Fruit fly (Drosophila melanogaster): ENCODE data around the gene CG7059.

Gene CG7059

DNA sequence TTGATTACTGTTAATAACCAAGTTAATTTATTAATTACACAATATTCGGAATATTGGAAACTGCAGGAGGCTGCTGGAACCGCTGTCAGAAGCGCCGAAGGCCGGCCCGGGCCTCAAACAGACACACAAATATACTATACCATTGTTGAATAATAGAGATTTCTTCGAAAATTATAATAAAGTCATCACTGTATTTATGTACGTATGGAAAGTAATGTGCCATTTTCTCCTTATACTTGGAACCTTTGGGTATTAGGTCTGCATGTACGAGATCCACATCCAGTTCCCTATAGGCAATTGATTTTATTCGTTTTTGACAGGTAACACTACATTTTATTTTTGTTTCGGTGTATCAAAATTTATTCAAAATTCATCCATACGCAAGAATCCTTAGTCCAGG, 17.0 kb upstream of the CG7059 start, which contains the start of gene CG7069:
Gene CG7069, plus strand, starts transcription at position 301 of the 400 bp plus-strand sequence.
- TF ChIP-seq sens (GFP tag) (peak; percentile 0), cato (GFP tag; optimal IDR thresholded peaks at IDR 0.05; ENCODE audit: borderline replicate concordance) (no peak)

DNA sequence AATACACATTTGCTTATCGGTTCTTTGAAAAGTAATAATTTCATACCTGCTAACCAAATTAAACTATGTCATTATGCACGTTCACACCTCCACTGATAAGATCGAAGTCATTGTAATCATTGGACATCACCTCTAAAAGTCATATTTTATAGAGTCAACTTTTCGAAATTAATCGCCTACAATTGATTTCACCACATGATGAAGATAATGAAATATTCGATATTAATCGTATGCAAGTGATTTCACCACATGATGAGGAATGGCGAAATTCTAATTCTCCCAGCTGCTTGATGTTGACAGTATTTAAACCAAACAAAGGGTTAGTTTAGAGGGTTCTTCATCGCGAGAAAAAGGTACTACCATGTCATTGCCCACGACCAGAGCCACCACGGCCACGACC, 13.9 kb upstream of the CG7059 start, which contains the start of gene CG18596:
Gene CG18596, plus strand, starts transcription at position 250 of the 400 bp plus-strand sequence.
- TF ChIP-seq slou (GFP tag; optimal IDR thresholded peaks at IDR 0.05) (no peak), CG14050 (GFP tag; IDR thresholded peaks at IDR 0.05) (no peak), CG18262 (tag; optimal IDR thresholded peaks at IDR 0.05) (no peak), CG14441 (GFP tag; IDR thresholded peaks at IDR 0.05) (no peak), Tbp (GFP tag; optimal IDR thresholded peaks at IDR 0.05) (no peak), pum (GFP tag; optimal IDR thresholded peaks at IDR 0.05) (no peak), CG4707 (GFP tag; optimal IDR thresholded peaks at IDR 0.05) (no peak), Dfd (GFP tag; optimal IDR thresholded peaks at IDR 0.05) (no peak), CG4854 (GFP tag; optimal IDR thresholded peaks at IDR 0.05) (no peak), Optix (GFP tag; IDR thresholded peaks at IDR 0.05) (no peak), CG15601 (tag; optimal IDR thresholded peaks at IDR 0.05) (no peak), CG12104 (GFP tag; optimal IDR thresholded peaks at IDR 0.05) (no peak), toy (GFP tag; IDR thresholded peaks at IDR 0.05) (no peak), Bgb (GFP tag; IDR thresholded peaks at IDR 0.05; ENCODE audit: partially characterized antibody) (peak; percentile 87), CG16813 (GFP tag; IDR thresholded peaks at IDR 0.05; ENCODE audit: partially characterized antibody) (peak; percentile 92), ab (GFP tag; optimal IDR thresholded peaks at IDR 0.05) (no peak), yki (optimal IDR thresholded peaks at IDR 0.05) (no peak), sisA (GFP tag; IDR thresholded peaks at IDR 0.05) (no peak), sd (tag; optimal IDR thresholded peaks at IDR 0.05) (no peak), CG11085 (GFP tag; IDR thresholded peaks at IDR 0.05) (no peak), Atf6 (GFP tag; IDR thresholded peaks at IDR 0.05) (no peak), Dek (tag; optimal IDR thresholded peaks at IDR 0.05) (no peak), org-1 (GFP tag; optimal IDR thresholded peaks at IDR 0.05) (no peak), B-H1 (GFP tag; IDR thresholded peaks at IDR 0.05) (no peak), CG2120 (GFP tag; optimal IDR thresholded peaks at IDR 0.05) (no peak), ind (GFP tag; optimal IDR thresholded peaks at IDR 0.05) (no peak), bigmax (GFP tag; optimal IDR thresholded peaks at IDR 0.05) (no peak), Sox102F (GFP tag; optimal IDR thresholded peaks at IDR 0.05) (no peak), hb (GFP tag; IDR thresholded peaks at IDR 0.05; ENCODE audit: partially characterized antibody) (peak; percentile 78), nerfin-2 (GFP tag; IDR thresholded peaks at IDR 0.05; ENCODE audit: partially characterized antibody) (peak; percentile 91), unpg (GFP tag; optimal IDR thresholded peaks at IDR 0.05) (no peak), dysf (GFP tag; IDR thresholded peaks at IDR 0.05) (no peak), CG12942 (GFP tag; optimal IDR thresholded peaks at IDR 0.05) (no peak), Atf3 (GFP tag; optimal IDR thresholded peaks at IDR 0.05) (no peak), run (tag; optimal IDR thresholded peaks at IDR 0.05) (no peak), Hey (tag; optimal IDR thresholded peaks at IDR 0.05) (no peak), CG18599 (GFP tag; optimal IDR thresholded peaks at IDR 0.05) (no peak), CG11456 (GFP tag; IDR thresholded peaks at IDR 0.05) (no peak), her (GFP tag; optimal IDR thresholded peaks at IDR 0.05) (no peak), ara (GFP tag; IDR thresholded peaks at IDR 0.05) (no peak), CG13296 (GFP tag; optimal IDR thresholded peaks at IDR 0.05) (no peak), CG9932 (GFP tag; IDR thresholded peaks at IDR 0.05) (no peak), gfzf (GFP tag; optimal IDR thresholded peaks at IDR 0.05) (peak; percentile 0), CG33213 (GFP tag; optimal IDR thresholded peaks at IDR 0.05) (no peak), al (GFP tag; IDR thresholded peaks at IDR 0.05) (no peak), Gug (GFP tag; IDR thresholded peaks at IDR 0.05) (no peak), CG2875 (GFP tag; optimal IDR thresholded peaks at IDR 0.05) (no peak), GATAe (GFP tag; conservative IDR thresholded peaks at IDR 0.05) (no peak), CG11093 (GFP tag; IDR thresholded peaks at IDR 0.05) (no peak), cato (GFP tag; optimal IDR thresholded peaks at IDR 0.05; ENCODE audit: borderline replicate concordance) (no peak)
